Fruit fly (Drosophila melanogaster) Kc167 (cell line): Measurements from ENCODE around the gene Atg12.

Experiments used
- Myc ChIP-seq: fragments of >200 bp; optimal IDR thresholded peaks from 2 replicates; lab custom pipeline; 2017; ENCODE audit warnings: missing external identifiers
- h ChIP-seq: fragments of >200 bp; optimal IDR thresholded peaks from 3 replicates; lab custom pipeline; 2018; ENCODE audit warnings: missing external identifiers
- psq ChIP-seq: fragments of >200 bp; optimal IDR thresholded peaks from 2 replicates; lab custom pipeline; 2017; ENCODE audit warnings: missing external identifiers
- ttk ChIP-seq: sonication (Bioruptor generic); optimal IDR thresholded peaks from 2 replicates; lab custom pipeline; 2017; ENCODE audit warnings: missing external identifiers

dm6 chr3L:12163693-12164092, 26.9 kb downstream of the Atg12 start, which contains the start of gene CG9760:
- no peak for TF ChIP-seq psq (lab: Kevin White, UChicago)
- TF ChIP-seq h (lab: Kevin White, UChicago), result no peak
- TF ChIP-seq ttk (lab: Kevin White, UChicago), result no peak
- no peak for TF ChIP-seq Myc (lab: Kevin White, UChicago)
